Worm (Caenorhabditis elegans): Measurements from ENCODE around the gene F14D7.14.

DNA sequence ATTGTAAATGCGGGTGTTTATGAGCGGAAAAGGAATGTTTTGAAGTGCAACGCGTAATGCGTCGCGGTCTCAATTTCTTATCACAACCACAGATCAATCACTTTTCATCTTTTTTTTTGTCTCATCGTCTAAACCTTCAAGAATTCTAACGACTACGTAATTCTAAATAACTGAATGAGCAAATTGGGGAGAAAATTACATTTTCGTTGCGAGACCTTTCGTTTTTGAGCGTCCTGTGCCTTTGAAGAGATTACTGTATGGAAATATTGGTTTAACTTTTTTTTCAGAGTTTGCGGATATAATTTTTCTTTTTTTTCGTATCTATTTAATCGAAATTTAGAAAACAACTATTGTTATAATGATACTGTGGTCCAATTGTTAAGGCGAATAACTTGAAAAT, 40.8 kb downstream of the F14D7.14 start:
- TF ChIP-seq unc-62 (GFP tag; optimal IDR thresholded peaks at IDR 0.05) (no peak), lsy-2 (tag; optimal IDR thresholded peaks at IDR 0.05) (no peak), lin-13 (tag; optimal IDR thresholded peaks at IDR 0.05) (no peak), mab-5 (tag; optimal IDR thresholded peaks at IDR 0.05) (no peak), snpc-4 (tag; optimal IDR thresholded peaks at IDR 0.05) (no peak), nhr-237 (tag; optimal IDR thresholded peaks at IDR 0.05) (no peak), mep-1 (tag; optimal IDR thresholded peaks at IDR 0.05) (no peak), unc-120 (tag; optimal IDR thresholded peaks at IDR 0.05; ENCODE audit: poor library complexity, severe bottlenecking) (no peak), nhr-76 (tag; optimal IDR thresholded peaks at IDR 0.05) (no peak), ztf-11 (tag; optimal IDR thresholded peaks at IDR 0.05) (no peak), pha-4 (tag; optimal IDR thresholded peaks at IDR 0.05) (no peak), blmp-1 (tag; optimal IDR thresholded peaks at IDR 0.05) (no peak), elt-1 (tag; optimal IDR thresholded peaks at IDR 0.05; ENCODE audit: borderline replicate concordance, insufficient read depth) (no peak), nhr-28 (tag; optimal IDR thresholded peaks at IDR 0.05) (no peak)

All from whole organism, mixed stage, embryonic.